Worm (Caenorhabditis elegans): Measurements from ENCODE around the gene F57E7.2.

F57E7.2 gene

DNA sequence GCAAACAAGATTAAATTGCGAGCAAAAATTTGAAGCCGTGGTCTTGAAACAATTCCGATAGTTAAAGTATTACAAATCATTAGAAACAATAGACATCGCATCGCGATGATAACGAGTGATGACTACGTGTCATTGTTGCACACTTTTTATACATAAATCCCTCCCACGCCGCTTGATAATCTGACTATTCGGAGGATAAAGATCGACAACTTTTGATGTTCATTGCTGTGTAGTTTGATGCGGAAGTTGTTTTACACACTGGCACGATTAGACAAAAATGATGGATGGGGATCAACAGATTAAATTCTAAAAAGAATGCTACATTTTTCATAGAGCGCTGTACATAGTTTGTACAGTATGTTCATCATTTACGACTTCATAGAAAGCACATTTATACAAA, 3.7 kb downstream of the F57E7.2 start, which contains the start of gene T08G3.11:
TSS of gene T08G3.11 (minus strand) at position 101 of the 400 bp plus-strand sequence.
- TF ChIP-seq scrt-1 (GFP tag; IDR thresholded peaks at IDR 0.05) (no peak), sea-1 (GFP tag; conservative IDR thresholded peaks at IDR 0.05) (no peak), hnd-1 (tag; optimal IDR thresholded peaks at IDR 0.05) (no peak), tbx-37 (GFP tag; conservative IDR thresholded peaks at IDR 0.05) (no peak), hmg-4 (GFP tag; optimal IDR thresholded peaks at IDR 0.05) (no peak), hmbx-1 (tag; optimal IDR thresholded peaks at IDR 0.05) (no peak), tra-4 (tag; optimal IDR thresholded peaks at IDR 0.05) (no peak), tbx-11 (GFP tag; IDR thresholded peaks at IDR 0.05) (no peak), F13C5.2 (tag; optimal IDR thresholded peaks at IDR 0.05) (no peak), ceh-13 (GFP tag; optimal IDR thresholded peaks at IDR 0.05) (no peak), ets-7 (tag; optimal IDR thresholded peaks at IDR 0.05) (no peak), ama-1 (optimal IDR thresholded peaks at IDR 0.05) (no peak), aly-1 (tag; optimal IDR thresholded peaks at IDR 0.05) (no peak), flt-1 (GFP tag; IDR thresholded peaks at IDR 0.05) (no peak), B0310.2 (tag; optimal IDR thresholded peaks at IDR 0.05) (no peak)

DNA sequence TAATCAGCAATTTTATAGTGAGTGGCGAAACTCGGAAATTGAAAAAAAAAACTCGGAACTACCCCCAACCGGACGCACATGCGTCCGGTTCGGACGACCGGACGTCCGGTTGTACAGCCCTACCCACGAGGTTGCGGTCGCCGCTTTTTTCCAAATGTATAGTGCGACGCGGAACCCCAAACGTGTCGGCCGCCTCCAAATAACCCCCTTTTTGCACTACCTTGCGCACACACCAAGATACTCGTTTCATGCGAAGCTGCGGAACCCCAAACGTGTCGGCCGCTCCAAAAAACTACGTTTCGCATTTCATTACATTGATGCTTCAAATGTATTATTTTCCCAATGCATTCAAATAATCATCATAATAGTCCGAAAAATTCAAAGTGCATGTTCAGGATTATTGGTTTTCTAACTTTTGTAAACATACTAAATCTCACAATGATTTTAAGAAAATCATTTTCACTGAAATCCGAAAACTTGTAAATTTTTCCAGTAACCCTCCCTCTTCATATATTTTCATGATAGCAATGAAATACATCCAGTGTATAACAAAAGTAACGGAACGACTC, 10.9 kb downstream of the F57E7.2 start, which contains the start of gene srw-35:
TSS of gene srw-35 (plus strand) at position 519 of the 569 bp plus-strand sequence.
- TF ChIP-seq ceh-36 (tag; optimal IDR thresholded peaks at IDR 0.05) (no peak), flt-1 (GFP tag; IDR thresholded peaks at IDR 0.05) (no peak), B0310.2 (tag; optimal IDR thresholded peaks at IDR 0.05) (no peak), scrt-1 (GFP tag; IDR thresholded peaks at IDR 0.05) (no peak), hmg-4 (GFP tag; optimal IDR thresholded peaks at IDR 0.05) (no peak), hmbx-1 (tag; optimal IDR thresholded peaks at IDR 0.05) (no peak), tbx-11 (GFP tag; IDR thresholded peaks at IDR 0.05) (no peak), ceh-13 (GFP tag; optimal IDR thresholded peaks at IDR 0.05) (no peak), ama-1 (optimal IDR thresholded peaks at IDR 0.05) (no peak), aly-1 (tag; optimal IDR thresholded peaks at IDR 0.05) (no peak), tra-4 (tag; optimal IDR thresholded peaks at IDR 0.05) (no peak), sea-1 (GFP tag; conservative IDR thresholded peaks at IDR 0.05) (no peak), hnd-1 (tag; optimal IDR thresholded peaks at IDR 0.05) (no peak), tbx-37 (GFP tag; conservative IDR thresholded peaks at IDR 0.05) (no peak), pes-1 (GFP tag; IDR thresholded peaks at IDR 0.05) (no peak), F13C5.2 (tag; optimal IDR thresholded peaks at IDR 0.05) (no peak), ets-7 (tag; optimal IDR thresholded peaks at IDR 0.05) (no peak)

- TF ChIP-seq F13C5.2 (tag; optimal IDR thresholded peaks at IDR 0.05) (no peak), hnd-1 (tag; optimal IDR thresholded peaks at IDR 0.05) (no peak), ets-7 (tag; optimal IDR thresholded peaks at IDR 0.05) (no peak), tbx-37 (GFP tag; conservative IDR thresholded peaks at IDR 0.05) (no peak), B0310.2 (tag; optimal IDR thresholded peaks at IDR 0.05) (no peak), tra-4 (tag; optimal IDR thresholded peaks at IDR 0.05) (no peak), ama-1 (optimal IDR thresholded peaks at IDR 0.05) (no peak), hmg-4 (GFP tag; optimal IDR thresholded peaks at IDR 0.05) (no peak), scrt-1 (GFP tag; IDR thresholded peaks at IDR 0.05) (no peak), pes-1 (GFP tag; IDR thresholded peaks at IDR 0.05) (no peak), sea-1 (GFP tag; conservative IDR thresholded peaks at IDR 0.05) (no peak), ceh-36 (tag; optimal IDR thresholded peaks at IDR 0.05) (no peak), aly-1 (tag; optimal IDR thresholded peaks at IDR 0.05) (no peak), tbx-11 (GFP tag; IDR thresholded peaks at IDR 0.05) (no peak), ceh-13 (GFP tag; optimal IDR thresholded peaks at IDR 0.05) (no peak)
These were observed 12.0 kb downstream of the F57E7.2 start, which contains the start of gene srh-138 for ce11 chrV:16470916-16471315. srh-138 (minus strand) TSS chrV:16471016.

- TF ChIP-seq ama-1 (optimal IDR thresholded peaks at IDR 0.05) (no peak), sea-1 (GFP tag; conservative IDR thresholded peaks at IDR 0.05) (no peak), flt-1 (GFP tag; IDR thresholded peaks at IDR 0.05) (no peak), tra-4 (tag; optimal IDR thresholded peaks at IDR 0.05) (no peak), tbx-37 (GFP tag; conservative IDR thresholded peaks at IDR 0.05) (no peak), tbx-11 (GFP tag; IDR thresholded peaks at IDR 0.05) (no peak), ets-7 (tag; optimal IDR thresholded peaks at IDR 0.05) (no peak), hnd-1 (tag; optimal IDR thresholded peaks at IDR 0.05) (no peak), F13C5.2 (tag; optimal IDR thresholded peaks at IDR 0.05) (no peak), pes-1 (GFP tag; IDR thresholded peaks at IDR 0.05) (no peak), scrt-1 (GFP tag; IDR thresholded peaks at IDR 0.05) (no peak), ceh-36 (tag; optimal IDR thresholded peaks at IDR 0.05) (no peak), aly-1 (tag; optimal IDR thresholded peaks at IDR 0.05) (no peak), hmg-4 (GFP tag; optimal IDR thresholded peaks at IDR 0.05) (no peak), hmbx-1 (tag; optimal IDR thresholded peaks at IDR 0.05) (no peak)
These were observed 15.1 kb downstream of the F57E7.2 start, which contains the start of gene sru-44 for ce11 chrV:16467840-16468239. sru-44 (minus strand) TSS chrV:16467940.

- TF ChIP-seq tra-4 (tag; optimal IDR thresholded peaks at IDR 0.05), result no peak
- TF ChIP-seq tbx-11 (GFP tag; IDR thresholded peaks at IDR 0.05), result no peak
- TF ChIP-seq B0310.2 (tag; optimal IDR thresholded peaks at IDR 0.05), result no peak
- no peak for TF ChIP-seq sea-1 (GFP tag; conservative IDR thresholded peaks at IDR 0.05)
- TF ChIP-seq pes-1 (GFP tag; IDR thresholded peaks at IDR 0.05), result no peak
- no peak for TF ChIP-seq hmbx-1 (tag; optimal IDR thresholded peaks at IDR 0.05)
- no peak for TF ChIP-seq F13C5.2 (tag; optimal IDR thresholded peaks at IDR 0.05)
- no peak for TF ChIP-seq scrt-1 (GFP tag; IDR thresholded peaks at IDR 0.05)
- no peak for TF ChIP-seq flt-1 (GFP tag; IDR thresholded peaks at IDR 0.05)
- no peak for TF ChIP-seq ceh-13 (GFP tag; optimal IDR thresholded peaks at IDR 0.05)
- TF ChIP-seq tbx-37 (GFP tag; conservative IDR thresholded peaks at IDR 0.05), result no peak
- TF ChIP-seq hnd-1 (tag; optimal IDR thresholded peaks at IDR 0.05), result no peak
- no peak for TF ChIP-seq ama-1 (optimal IDR thresholded peaks at IDR 0.05)
- TF ChIP-seq ets-7 (tag; optimal IDR thresholded peaks at IDR 0.05), result no peak
- TF ChIP-seq hmg-4 (GFP tag; optimal IDR thresholded peaks at IDR 0.05), result no peak
- TF ChIP-seq aly-1 (tag; optimal IDR thresholded peaks at IDR 0.05), result no peak
- no peak for TF ChIP-seq ceh-36 (tag; optimal IDR thresholded peaks at IDR 0.05)
These were observed 22.1 kb downstream of the F57E7.2 start, which contains the start of gene srh-142 for ce11 chrV:16460866-16461265. srh-142 (minus strand) TSS chrV:16460966.

ce11 chrV:16459377-16459776, 23.6 kb downstream of the F57E7.2 start:
- TF ChIP-seq pes-1 (GFP tag; IDR thresholded peaks at IDR 0.05), result no peak
- TF ChIP-seq hnd-1 (tag; optimal IDR thresholded peaks at IDR 0.05), result no peak
- no peak for TF ChIP-seq scrt-1 (GFP tag; IDR thresholded peaks at IDR 0.05)
- TF ChIP-seq hmg-4 (GFP tag; optimal IDR thresholded peaks at IDR 0.05), result no peak
- no peak for TF ChIP-seq B0310.2 (tag; optimal IDR thresholded peaks at IDR 0.05)

DNA sequence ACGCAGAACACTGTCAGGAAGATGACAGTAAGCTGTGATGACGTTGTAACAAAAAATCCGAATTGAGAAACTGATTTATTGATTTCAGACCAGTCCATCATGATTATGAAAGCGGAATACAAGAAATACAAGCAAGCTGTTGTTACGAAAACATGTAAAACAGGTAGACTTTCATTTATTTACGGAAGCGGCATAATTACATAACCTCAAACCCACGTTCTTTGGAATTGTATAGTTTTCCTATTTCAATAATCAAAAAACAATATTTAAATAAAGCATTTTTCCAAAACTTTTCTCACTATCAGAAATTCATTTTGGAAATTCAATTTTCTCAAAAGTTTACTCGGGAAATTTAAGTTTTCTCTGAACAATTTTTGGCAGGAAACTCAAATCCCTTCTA, 24.2 kb downstream of the F57E7.2 start, which contains the start of gene str-15:
TSS of gene str-15 (minus strand) at position 101 of the 400 bp plus-strand sequence.
- no peak for TF ChIP-seq F13C5.2 (tag; optimal IDR thresholded peaks at IDR 0.05)
- no peak for TF ChIP-seq ceh-13 (GFP tag; optimal IDR thresholded peaks at IDR 0.05)
- TF ChIP-seq tra-4 (tag; optimal IDR thresholded peaks at IDR 0.05), result no peak

All from whole organism, early embryonic.